Fruit fly (Drosophila melanogaster) whole organism, embryonic: ENCODE results near the gene CG10866.
A peak's percentile ranks its signal among the peaks of the same experiment; 100 is the strongest.

Experiments
- Bgb ChIP-seq: fragments of 200-800 bp; sonication (Bioruptor generic); IDR thresholded peaks from 2 replicates; pipeline ENCODE4 v1.3.6; 2022; ENCODE audit warnings: missing biosample characterization, missing genetic modification characterization; ENCODE audit not compliant: partially characterized antibody
- CG10147 ChIP-seq: fragments of 200-800 bp; sonication (Bioruptor generic); optimal IDR thresholded peaks from 2 replicates; lab custom pipeline; 2019; ENCODE audit warnings: missing biosample characterization, mild to moderate bottlenecking, missing genetic modification characterization, moderate library complexity
- CG10431 ChIP-seq: fragments of 200-800 bp; sonication (Bioruptor generic); optimal IDR thresholded peaks from 3 replicates; lab custom pipeline; 2018; ENCODE audit warnings: missing biosample characterization, mild to moderate bottlenecking, missing genetic modification characterization
- CG11696 ChIP-seq: fragments of 200-800 bp; sonication (Bioruptor generic); IDR thresholded peaks from 2 replicates; pipeline ENCODE4 v1.3.6; 2022; ENCODE audit warnings: missing biosample characterization, missing genetic modification characterization
- CG12744 ChIP-seq: fragments of 200-800 bp; sonication (Bioruptor generic); optimal IDR thresholded peaks from 2 replicates; lab custom pipeline; 2016; ENCODE audit warnings: missing biosample characterization, missing genetic modification characterization
- CG12769 ChIP-seq: fragments of 200-800 bp; sonication (Bioruptor generic); optimal IDR thresholded peaks from 2 replicates; lab custom pipeline; 2019; ENCODE audit warnings: missing biosample characterization, mild to moderate bottlenecking, missing genetic modification characterization, moderate library complexity
- CG12942 ChIP-seq: fragments of 200-800 bp; sonication (Bioruptor generic); optimal IDR thresholded peaks from 3 replicates; lab custom pipeline; 2016; ENCODE audit warnings: missing biosample characterization, missing genetic modification characterization
- CG14965 ChIP-seq: fragments of 200-800 bp; sonication (Bioruptor generic); optimal IDR thresholded peaks from 2 replicates; lab custom pipeline; 2016; ENCODE audit warnings: missing biosample characterization, missing genetic modification characterization, borderline replicate concordance
- CG1603 ChIP-seq: fragments of 200-800 bp; sonication (Bioruptor generic); optimal IDR thresholded peaks from 2 replicates; lab custom pipeline; 2019; ENCODE audit warnings: missing biosample characterization, mild to moderate bottlenecking, missing genetic modification characterization, moderate library complexity
- CG16813 ChIP-seq: fragments of 200-800 bp; sonication (Bioruptor generic); IDR thresholded peaks from 3 replicates; pipeline ENCODE4 v1.3.6; 2022; ENCODE audit warnings: missing biosample characterization, missing genetic modification characterization; ENCODE audit not compliant: partially characterized antibody
- CG17612 ChIP-seq: fragments of 200-800 bp; sonication (Bioruptor generic); IDR thresholded peaks from 2 replicates; pipeline ENCODE4 v1.3.6; 2022; ENCODE audit warnings: missing biosample characterization, missing genetic modification characterization
- CG1792 ChIP-seq: fragments of 200-800 bp; sonication (Bioruptor generic); optimal IDR thresholded peaks from 2 replicates; lab custom pipeline; 2016; ENCODE audit warnings: missing biosample characterization, missing genetic modification characterization
- CG18476 ChIP-seq: fragments of 200-800 bp; sonication (Bioruptor generic); optimal IDR thresholded peaks from 2 replicates; lab custom pipeline; 2016; ENCODE audit warnings: missing biosample characterization, mild to moderate bottlenecking, missing genetic modification characterization
- CG2202 ChIP-seq: fragments of 200-800 bp; sonication (Bioruptor generic); optimal IDR thresholded peaks from 2 replicates; lab custom pipeline; 2018; ENCODE audit warnings: missing biosample characterization, mild to moderate bottlenecking, missing genetic modification characterization
- CG3726 ChIP-seq: fragments of 200-800 bp; sonication (Bioruptor generic); IDR thresholded peaks from 3 replicates; pipeline ENCODE4, ENCODE4 v1.3.6; 2022; ENCODE audit warnings: missing biosample characterization, missing genetic modification characterization
- CG3847 ChIP-seq: fragments of 200-800 bp; sonication (Bioruptor generic); IDR thresholded peaks from 2 replicates; pipeline ENCODE4 v1.3.6; 2022; ENCODE audit warnings: missing biosample characterization, missing genetic modification characterization
- CG6272 ChIP-seq: fragments of 200-800 bp; sonication (Bioruptor generic); IDR thresholded peaks from 2 replicates; pipeline ENCODE4 v1.3.6; 2022; ENCODE audit warnings: missing biosample characterization, missing genetic modification characterization
- CG6683 ChIP-seq: fragments of 200-800 bp; sonication (Bioruptor generic); optimal IDR thresholded peaks from 2 replicates; lab custom pipeline; 2017; ENCODE audit warnings: missing biosample characterization, mild to moderate bottlenecking, missing genetic modification characterization, missing genetic modification reagents
- CG7357 ChIP-seq: fragments of 200-800 bp; sonication (Bioruptor generic); IDR thresholded peaks from 3 replicates; pipeline ENCODE4 v1.3.6; 2022; ENCODE audit warnings: missing biosample characterization, missing genetic modification characterization
- CG7963 ChIP-seq: fragments of 200-800 bp; sonication (Bioruptor generic); IDR thresholded peaks from 3 replicates; pipeline ENCODE4 v1.3.6; 2022; ENCODE audit warnings: missing biosample characterization, missing genetic modification characterization; ENCODE audit not compliant: partially characterized antibody
- CG7987 ChIP-seq: fragments of 200-800 bp; sonication (Bioruptor generic); optimal IDR thresholded peaks from 2 replicates; lab custom pipeline; 2018; ENCODE audit warnings: missing biosample characterization, mild to moderate bottlenecking, missing genetic modification characterization, moderate library complexity
- CG9727 ChIP-seq: fragments of 200-800 bp; sonication (Bioruptor generic); optimal IDR thresholded peaks from 3 replicates; lab custom pipeline; 2017; ENCODE audit warnings: missing biosample characterization, mild to moderate bottlenecking, missing genetic modification characterization
- D19B ChIP-seq: fragments of 200-800 bp; sonication (Bioruptor generic); optimal IDR thresholded peaks from 2 replicates; lab custom pipeline; 2017; ENCODE audit warnings: missing biosample characterization, mild to moderate bottlenecking, missing genetic modification characterization
- Dip2 ChIP-seq: fragments of 200-800 bp; sonication (Bioruptor generic); IDR thresholded peaks from 2 replicates; pipeline ENCODE4 v1.3.6; 2022; ENCODE audit warnings: missing biosample characterization, missing genetic modification characterization
- Dp ChIP-seq: fragments of 200-800 bp; sonication (Bioruptor generic); optimal IDR thresholded peaks from 2 replicates; lab custom pipeline; 2018; ENCODE audit warnings: missing biosample characterization, mild to moderate bottlenecking, missing genetic modification characterization, moderate library complexity
- Dref ChIP-seq: fragments of 200-800 bp; sonication (Bioruptor generic); IDR thresholded peaks from 2 replicates; pipeline ENCODE4 v1.3.6; 2022; ENCODE audit warnings: missing biosample characterization, missing genetic modification characterization
- Ets65A ChIP-seq: fragments of 200-800 bp; sonication (Bioruptor generic); peaks from one replicate; lab custom pipeline; 2016; ENCODE audit warnings: missing biosample characterization, missing genetic modification characterization
- HmgD ChIP-seq: fragments of 200-800 bp; sonication (Bioruptor generic); optimal IDR thresholded peaks from 3 replicates; lab custom pipeline; 2016; ENCODE audit warnings: missing biosample characterization, missing genetic modification characterization
- HmgZ ChIP-seq: fragments of 200-800 bp; sonication (Bioruptor generic); optimal IDR thresholded peaks from 2 replicates; lab custom pipeline; 2018; ENCODE audit warnings: missing biosample characterization, mild to moderate bottlenecking, missing genetic modification characterization
- Lhr ChIP-seq: fragments of 200-800 bp; sonication (Bioruptor generic); optimal IDR thresholded peaks from 3 replicates; lab custom pipeline; 2017; ENCODE audit warnings: mild to moderate bottlenecking, missing biosample characterization, missing genetic modification reagents, missing genetic modification characterization
- Meics ChIP-seq: fragments of 200-800 bp; sonication (Bioruptor generic); optimal IDR thresholded peaks from 2 replicates; lab custom pipeline; 2017; ENCODE audit warnings: missing biosample characterization, mild to moderate bottlenecking, missing genetic modification characterization
- NFAT ChIP-seq: fragments of 200-800 bp; sonication (Bioruptor generic); IDR thresholded peaks from 2 replicates; pipeline ENCODE4 v1.3.6; 2022; ENCODE audit warnings: missing biosample characterization, missing genetic modification characterization
- NK7.1 ChIP-seq: fragments of 200-800 bp; sonication (Bioruptor generic); optimal IDR thresholded peaks from 3 replicates; lab custom pipeline; 2016; ENCODE audit warnings: missing biosample characterization, missing genetic modification characterization
- Pdp1 ChIP-seq, 2 experiments: fragments of 200-800 bp; sonication (Bioruptor generic); optimal IDR thresholded peaks; 3 replicates each; lab custom pipeline; 2016; ENCODE audit warnings: missing biosample characterization in 2 of 2, missing genetic modification characterization in 2 of 2, mild to moderate bottlenecking in 1 of 2, moderate library complexity in 1 of 2
- Rx ChIP-seq: fragments of 200-800 bp; sonication (Bioruptor generic); IDR thresholded peaks from 2 replicates; pipeline ENCODE4 v1.3.6; 2022; ENCODE audit warnings: missing biosample characterization, missing genetic modification characterization
- bbx ChIP-seq: fragments of 200-800 bp; sonication (Bioruptor generic); IDR thresholded peaks from 2 replicates; pipeline ENCODE4 v1.3.6; 2022; ENCODE audit warnings: missing biosample characterization, missing genetic modification characterization; ENCODE audit not compliant: partially characterized antibody
- btn ChIP-seq: fragments of 200-800 bp; sonication (Bioruptor generic); optimal IDR thresholded peaks from 2 replicates; lab custom pipeline; 2016; ENCODE audit warnings: missing biosample characterization, missing genetic modification characterization
- cato ChIP-seq: fragments of 200-800 bp; sonication (Bioruptor generic); optimal IDR thresholded peaks from 2 replicates; lab custom pipeline; 2016; ENCODE audit warnings: missing biosample characterization, missing genetic modification characterization, borderline replicate concordance
- ci ChIP-seq: fragments of 200-800 bp; sonication (Bioruptor generic); IDR thresholded peaks from 3 replicates; pipeline ENCODE4 v1.3.6; 2022; ENCODE audit warnings: missing biosample characterization, missing genetic modification characterization
- grau ChIP-seq: fragments of 200-800 bp; optimal IDR thresholded peaks from 3 replicates; lab custom pipeline; 2019; ENCODE audit warnings: missing biosample characterization, mild to moderate bottlenecking, missing genetic modification characterization, moderate library complexity
- lbe ChIP-seq: fragments of 200-800 bp; sonication (Bioruptor generic); optimal IDR thresholded peaks from 2 replicates; lab custom pipeline; 2016; ENCODE audit warnings: missing biosample characterization, mild to moderate bottlenecking, missing genetic modification characterization
- lilli ChIP-seq: fragments of 200-800 bp; sonication (Bioruptor generic); optimal IDR thresholded peaks from 3 replicates; lab custom pipeline; 2016; ENCODE audit warnings: missing biosample characterization, missing genetic modification characterization
- nom ChIP-seq: fragments of 200-800 bp; sonication (Bioruptor generic); optimal IDR thresholded peaks from 2 replicates; lab custom pipeline; 2017; ENCODE audit warnings: missing biosample characterization, missing genetic modification characterization, mild to moderate bottlenecking, moderate library complexity, missing genetic modification reagents
- salm ChIP-seq: fragments of 200-800 bp; sonication (Bioruptor generic); optimal IDR thresholded peaks from 2 replicates; lab custom pipeline; 2018; ENCODE audit warnings: missing biosample characterization, mild to moderate bottlenecking, missing genetic modification characterization
- stwl ChIP-seq: fragments of 200-800 bp; sonication (Bioruptor generic); optimal IDR thresholded peaks from 3 replicates; lab custom pipeline; 2018; ENCODE audit warnings: missing biosample characterization, mild to moderate bottlenecking, missing genetic modification characterization, moderate library complexity
- ttk ChIP-seq: fragments of 200-800 bp; sonication (Bioruptor generic); IDR thresholded peaks from 2 replicates; pipeline ENCODE4 v2.1.2; 2022; ENCODE audit warnings: missing biosample characterization, missing genetic modification characterization
- vfl ChIP-seq: fragments of 200-800 bp; sonication (Bioruptor generic); optimal IDR thresholded peaks from 2 replicates; lab custom pipeline; 2016; ENCODE audit warnings: missing biosample characterization, missing genetic modification characterization
- zf30C ChIP-seq: fragments of 200-800 bp; sonication (Bioruptor generic); optimal IDR thresholded peaks from 3 replicates; lab custom pipeline; 2018; ENCODE audit warnings: missing biosample characterization, mild to moderate bottlenecking, missing genetic modification characterization

CG10866 gene

DNA sequence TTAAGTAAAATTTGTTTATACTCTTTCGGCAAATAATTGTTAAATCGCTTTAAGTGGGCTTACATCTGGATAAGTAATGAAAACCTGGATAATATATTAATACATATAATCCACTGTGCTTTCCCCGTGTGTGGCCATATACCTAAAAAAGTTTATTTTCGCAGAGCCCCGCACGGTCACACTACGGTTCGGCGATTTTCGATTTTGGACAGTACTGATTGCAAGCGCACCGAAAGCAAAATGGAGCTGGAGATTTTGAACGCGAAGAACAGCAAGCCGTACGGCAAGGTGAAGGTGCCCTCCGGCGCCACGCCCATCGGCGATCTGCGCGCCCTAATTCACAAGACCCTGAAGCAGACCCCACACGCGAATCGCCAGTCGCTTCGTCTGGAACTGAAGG lies 34.5 kb downstream of the CG10866 start, which contains the start of gene Sc2 (continued):
- TF ChIP-seq CG16813 (0 out of 3 replicates have a peak, but pooled peaks have one; percentile 16), Dref (GFP tag; lab: Robert Waterston, UW) (0 out of 2 replicates have a peak, but pooled peaks have one; percentile 12), ci (GFP tag; lab: Robert Waterston, UW) (0 out of 3 replicates have a peak, but pooled peaks have one; percentile 9), HmgZ (tag; lab: Kevin White, UChicago) (peak; percentile 14), CG7963 (GFP tag; lab: Robert Waterston, UW) (0 out of 3 replicates have a peak, but pooled peaks have one; percentile 53), Bgb (GFP tag; lab: Robert Waterston, UW) (peak; percentile 55; the same call in 1 of the 2 replicates), nom (peak; percentile 21), CG12769 (tag; lab: Kevin White, UChicago) (peak; percentile 28), Lhr (GFP tag; lab: Kevin White, UChicago) (peak; percentile 39), CG11696 (no peak), CG7357 (GFP tag; lab: Robert Waterston, UW) (0 out of 3 replicates have a peak, but pooled peaks have one; percentile 4), cato (no peak), bbx (GFP tag; lab: Robert Waterston, UW) (peak; percentile 53; the same call in 1 of the 2 replicates), Rx (GFP tag; lab: Robert Waterston, UW) (0 out of 2 replicates have a peak, but pooled peaks have one; percentile 5), CG1603 (tag; lab: Kevin White, UChicago) (peak; percentile 4), stwl (tag; lab: Kevin White, UChicago) (peak; percentile 45), CG6683 (GFP tag; lab: Kevin White, UChicago) (no peak), CG18476 (GFP tag; lab: Kevin White, UChicago) (no peak), lilli (GFP tag; lab: Kevin White, UChicago) (peak; percentile 41), NK7.1 (no peak), lbe (GFP tag; lab: Kevin White, UChicago) (no peak)

DNA sequence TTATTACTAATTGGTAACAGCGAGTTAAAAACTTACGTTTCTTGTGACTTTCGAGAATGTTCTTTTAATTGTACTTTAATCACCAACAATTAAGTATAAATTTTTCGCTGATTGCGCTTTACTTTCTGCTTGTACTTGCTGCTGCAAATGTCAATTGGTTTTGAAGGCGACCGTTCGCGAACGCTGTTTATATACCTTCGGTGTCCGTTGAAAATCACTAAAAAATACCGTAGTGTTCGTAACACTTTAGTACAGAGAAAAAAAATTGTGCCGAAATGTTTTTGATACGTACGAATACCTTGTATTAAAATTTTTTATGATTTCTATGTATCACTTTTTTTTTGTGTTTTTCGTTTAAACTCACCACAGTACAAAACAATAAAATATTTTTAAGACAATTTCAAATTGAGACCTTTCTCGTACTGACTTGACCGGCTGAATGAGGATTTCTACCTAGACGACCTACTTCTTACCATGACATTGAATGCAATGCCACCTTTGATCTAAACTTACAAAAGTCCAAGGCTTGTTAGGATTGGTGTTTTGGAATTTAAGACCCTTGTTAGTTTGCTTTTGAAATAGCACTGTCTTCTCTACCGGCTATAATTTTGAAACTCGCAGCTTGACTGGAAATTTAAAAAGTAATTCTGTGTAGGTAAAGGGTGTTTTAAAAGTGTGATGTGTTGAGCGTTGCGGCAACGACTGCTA lies 35.1 kb downstream of the CG10866 start, which contains the start of gene Ubi-p63E:
TSS of gene Ubi-p63E (minus strand) at position 694 of the 708 bp plus-strand sequence.
- no peak for TF ChIP-seq NFAT (GFP tag; lab: Robert Waterston, UW)
- TF ChIP-seq CG9727 (GFP tag; lab: Kevin White, UChicago) = peak; percentile 74
- no peak for TF ChIP-seq ttk
- TF ChIP-seq CG16813 = no peak
- TF ChIP-seq salm = no peak
- no peak for TF ChIP-seq CG3726 (GFP tag; lab: Robert Waterston, UW)
- no peak for TF ChIP-seq btn (GFP tag; lab: Kevin White, UChicago)
- TF ChIP-seq D19B (GFP tag; lab: Kevin White, UChicago) = no peak
- peak; percentile 64 for TF ChIP-seq CG12744
- peak; percentile 76 to 86 for TF ChIP-seq Pdp1 (GFP tag; optimal IDR thresholded peaks at IDR 0.05; lab: Kevin White, UChicago)
- no peak for TF ChIP-seq CG14965 (GFP tag; lab: Kevin White, UChicago)
- TF ChIP-seq CG12942 (GFP tag; lab: Kevin White, UChicago) = peak; percentile 72
- TF ChIP-seq CG7987 (GFP tag; lab: Kevin White, UChicago) = peak; percentile 25
- peak; percentile 51 for TF ChIP-seq CG1792
- TF ChIP-seq CG17612 (GFP tag; lab: Robert Waterston, UW) = no peak
- peak; percentile 72 for TF ChIP-seq Meics (GFP tag; lab: Kevin White, UChicago)
- no peak for TF ChIP-seq Dp
- peak; percentile 50 for TF ChIP-seq CG10431 (GFP tag; lab: Kevin White, UChicago)
- peak; percentile 72 for TF ChIP-seq CG6272 (GFP tag; lab: Robert Waterston, UW)
- peak; percentile 42 for TF ChIP-seq vfl (GFP tag; lab: Kevin White, UChicago)
- peak; percentile 2 for TF ChIP-seq CG10147 (GFP tag; lab: Kevin White, UChicago)
- TF ChIP-seq CG2202 (tag; lab: Kevin White, UChicago) = no peak
- TF ChIP-seq zf30C (GFP tag; lab: Kevin White, UChicago) = peak; percentile 98
- peak; percentile 54 for TF ChIP-seq grau
- TF ChIP-seq HmgD (GFP tag; lab: Kevin White, UChicago) = peak; percentile 39
- TF ChIP-seq Dip2 (GFP tag; lab: Robert Waterston, UW) = no peak
- TF ChIP-seq CG3847 (GFP tag; lab: Robert Waterston, UW) = no peak
- TF ChIP-seq Ets65A = peak; percentile 96
